Fruit fly (Drosophila melanogaster) whole organism, embryonic: ENCODE measurements around the gene CG9150.

Experiments
- Ada2b ChIP-seq: fragments of 200-800 bp; sonication (Bioruptor generic); IDR thresholded peaks from 2 replicates; pipeline ENCODE4 v1.3.6; 2022; ENCODE audit warnings: missing biosample characterization, missing genetic modification characterization
- Adf1 ChIP-seq: fragments of 200-800 bp; sonication (Bioruptor generic); IDR thresholded peaks from 2 replicates; pipeline ENCODE4 v1.3.6; 2022; ENCODE audit warnings: missing biosample characterization, missing genetic modification characterization
- Atf6 ChIP-seq: fragments of 200-800 bp; sonication (Bioruptor generic); IDR thresholded peaks from 2 replicates; pipeline ENCODE4 v1.3.6; 2022; ENCODE audit warnings: missing biosample characterization, missing genetic modification characterization
- CG10462 ChIP-seq: fragments of 200-800 bp; sonication (Bioruptor generic); optimal IDR thresholded peaks from 2 replicates; lab custom pipeline; 2016; ENCODE audit warnings: missing biosample characterization, missing genetic modification characterization
- CG10959 ChIP-seq: fragments of 200-800 bp; sonication (Bioruptor generic); IDR thresholded peaks from 2 replicates; pipeline ENCODE4 v1.3.6; 2022; ENCODE audit warnings: missing biosample characterization, missing genetic modification characterization
- CG13624 ChIP-seq: fragments of 200-800 bp; sonication (Bioruptor generic); optimal IDR thresholded peaks from 2 replicates; lab custom pipeline; 2016; ENCODE audit warnings: missing biosample characterization, missing genetic modification characterization
- CG14860 ChIP-seq: fragments of 200-800 bp; sonication (Bioruptor generic); IDR thresholded peaks from 3 replicates; pipeline ENCODE4 v1.3.6; 2022; ENCODE audit warnings: missing biosample characterization, missing genetic modification characterization; ENCODE audit not compliant: partially characterized antibody
- CG1529 ChIP-seq: fragments of 200-800 bp; sonication (Bioruptor generic); optimal IDR thresholded peaks from 3 replicates; lab custom pipeline; 2018; ENCODE audit warnings: missing biosample characterization, missing genetic modification characterization
- CG17361 ChIP-seq: fragments of 200-800 bp; sonication (Bioruptor generic); IDR thresholded peaks from 3 replicates; pipeline ENCODE4 v1.3.6; 2022; ENCODE audit warnings: missing biosample characterization, missing genetic modification characterization
- CG1832 ChIP-seq: fragments of 200-800 bp; sonication (Bioruptor generic); optimal IDR thresholded peaks from 2 replicates; lab custom pipeline; 2017; ENCODE audit warnings: missing biosample characterization, mild to moderate bottlenecking, missing genetic modification characterization, inconsistent platforms
- CG2889 ChIP-seq: fragments of 200-800 bp; sonication (Bioruptor generic); IDR thresholded peaks from 3 replicates; pipeline ENCODE4 v1.3.6; 2022; ENCODE audit warnings: missing biosample characterization, missing genetic modification characterization
- CG31365 ChIP-seq: fragments of 200-800 bp; sonication (Bioruptor generic); optimal IDR thresholded peaks from 2 replicates; lab custom pipeline; 2018; ENCODE audit warnings: missing biosample characterization, mild to moderate bottlenecking, missing genetic modification characterization
- CG34376 ChIP-seq: fragments of 200-800 bp; sonication (Bioruptor generic); optimal IDR thresholded peaks from 2 replicates; lab custom pipeline; 2018; ENCODE audit warnings: missing biosample characterization, mild to moderate bottlenecking, missing genetic modification characterization
- CG3995 ChIP-seq: fragments of 200-800 bp; sonication (Bioruptor generic); optimal IDR thresholded peaks from 3 replicates; lab custom pipeline; 2016; ENCODE audit warnings: missing biosample characterization, missing genetic modification characterization
- CG6254 ChIP-seq: fragments of 200-800 bp; sonication (Bioruptor generic); optimal IDR thresholded peaks from 3 replicates; lab custom pipeline; 2017; ENCODE audit warnings: mild to moderate bottlenecking, missing biosample characterization, missing genetic modification reagents, missing genetic modification characterization
- CG6689 ChIP-seq: fragments of 200-800 bp; sonication (Bioruptor generic); IDR thresholded peaks from 2 replicates; pipeline ENCODE4 v1.3.6; 2022; ENCODE audit warnings: missing biosample characterization, missing genetic modification characterization
- CG7987 ChIP-seq: fragments of 200-800 bp; sonication (Bioruptor generic); optimal IDR thresholded peaks from 2 replicates; lab custom pipeline; 2018; ENCODE audit warnings: missing biosample characterization, mild to moderate bottlenecking, missing genetic modification characterization, moderate library complexity
- CG9437 ChIP-seq: fragments of 200-800 bp; sonication (Bioruptor generic); optimal IDR thresholded peaks from 2 replicates; lab custom pipeline; 2018; ENCODE audit warnings: missing biosample characterization, mild to moderate bottlenecking, missing genetic modification characterization
- CG9727 ChIP-seq: fragments of 200-800 bp; sonication (Bioruptor generic); optimal IDR thresholded peaks from 3 replicates; lab custom pipeline; 2017; ENCODE audit warnings: missing biosample characterization, mild to moderate bottlenecking, missing genetic modification characterization
- CG9817 ChIP-seq: fragments of 200-800 bp; sonication (Bioruptor generic); optimal IDR thresholded peaks from 2 replicates; lab custom pipeline; 2018; ENCODE audit warnings: missing biosample characterization, mild to moderate bottlenecking, missing genetic modification characterization, moderate library complexity
- CTCF ChIP-seq: fragments of 200-800 bp; sonication (Bioruptor generic); optimal IDR thresholded peaks from 2 replicates; lab custom pipeline; 2017; ENCODE audit warnings: missing biosample characterization, mild to moderate bottlenecking, missing genetic modification characterization, moderate library complexity
- Dad ChIP-seq: fragments of 200-800 bp; sonication (Bioruptor generic); optimal IDR thresholded peaks from 3 replicates; lab custom pipeline; 2016; ENCODE audit warnings: missing biosample characterization, missing genetic modification characterization
- Dek ChIP-seq: fragments of 200-800 bp; sonication (Bioruptor generic); optimal IDR thresholded peaks from 3 replicates; lab custom pipeline; 2019; ENCODE audit warnings: missing biosample characterization, mild to moderate bottlenecking, missing genetic modification characterization, moderate library complexity
- E2f1 ChIP-seq: fragments of 200-800 bp; sonication (Bioruptor generic); IDR thresholded peaks from 2 replicates; pipeline ENCODE4 v1.3.6; 2022; ENCODE audit warnings: missing biosample characterization, missing genetic modification characterization
- Fer1 ChIP-seq: fragments of 200-800 bp; sonication (Bioruptor generic); optimal IDR thresholded peaks from 2 replicates; lab custom pipeline; 2017; ENCODE audit warnings: missing biosample characterization, mild to moderate bottlenecking, missing genetic modification characterization
- Hmr ChIP-seq: fragments of 200-800 bp; sonication (Bioruptor generic); optimal IDR thresholded peaks from 3 replicates; lab custom pipeline; 2017; ENCODE audit warnings: mild to moderate bottlenecking, missing biosample characterization, missing genetic modification reagents, missing genetic modification characterization
- Hr78 ChIP-seq, 2 experiments: fragments of 200-800 bp in 1 of 2; fragments of >200 bp in 1 of 2; sonication (Bioruptor generic) in 1 of 2; optimal IDR thresholded peaks; 2 replicates each; lab custom pipeline; 2017 to 2019; ENCODE audit warnings: missing biosample characterization in 2 of 2, missing genetic modification characterization in 2 of 2, mild to moderate bottlenecking in 1 of 2, moderate library complexity in 1 of 2
- MBD-R2 ChIP-seq: fragments of 200-800 bp; sonication (Bioruptor generic); IDR thresholded peaks from 2 replicates; pipeline ENCODE4 v1.3.6; 2022; ENCODE audit warnings: missing biosample characterization, missing genetic modification characterization
- Pdp1 ChIP-seq, 2 experiments: fragments of 200-800 bp; sonication (Bioruptor generic); optimal IDR thresholded peaks; 3 replicates each; lab custom pipeline; 2016; ENCODE audit warnings: missing biosample characterization in 2 of 2, missing genetic modification characterization in 2 of 2, mild to moderate bottlenecking in 1 of 2, moderate library complexity in 1 of 2
- Sin3A ChIP-seq: fragments of >200 bp; optimal IDR thresholded peaks from 2 replicates; lab custom pipeline; 2018
- Sox102F ChIP-seq: fragments of 200-800 bp; sonication (Bioruptor generic); optimal IDR thresholded peaks from 2 replicates; lab custom pipeline; 2018; ENCODE audit warnings: missing biosample characterization, mild to moderate bottlenecking, missing genetic modification characterization, moderate library complexity
- Taf1 ChIP-seq: fragments of 200-800 bp; sonication (Bioruptor generic); IDR thresholded peaks from 2 replicates; pipeline ENCODE4 v1.3.6; 2022; ENCODE audit warnings: missing biosample characterization, missing genetic modification characterization
- Vsx1 ChIP-seq: fragments of 200-800 bp; sonication (Bioruptor generic); optimal IDR thresholded peaks from 2 replicates; lab custom pipeline; 2017; ENCODE audit warnings: missing biosample characterization, mild to moderate bottlenecking, missing genetic modification characterization, missing genetic modification reagents
- ab ChIP-seq: fragments of 200-800 bp; sonication (Bioruptor generic); optimal IDR thresholded peaks from 2 replicates; lab custom pipeline; 2016; ENCODE audit warnings: missing biosample characterization, missing genetic modification characterization
- amos ChIP-seq: fragments of 200-800 bp; sonication (Bioruptor generic); IDR thresholded peaks from 2 replicates; pipeline ENCODE4 v1.3.6; 2022; ENCODE audit warnings: missing biosample characterization, missing genetic modification characterization; ENCODE audit not compliant: partially characterized antibody
- grau ChIP-seq: fragments of 200-800 bp; optimal IDR thresholded peaks from 3 replicates; lab custom pipeline; 2019; ENCODE audit warnings: missing biosample characterization, mild to moderate bottlenecking, missing genetic modification characterization, moderate library complexity
- grn ChIP-seq: fragments of 200-800 bp; sonication (Bioruptor generic); optimal IDR thresholded peaks from 3 replicates; lab custom pipeline; 2017; ENCODE audit warnings: missing biosample characterization, missing genetic modification characterization
- kni ChIP-seq: fragments of 200-800 bp; sonication (Bioruptor generic); optimal IDR thresholded peaks from 3 replicates; lab custom pipeline; 2017; ENCODE audit warnings: mild to moderate bottlenecking, missing biosample characterization, missing genetic modification reagents, missing genetic modification characterization
- lilli ChIP-seq: fragments of 200-800 bp; sonication (Bioruptor generic); optimal IDR thresholded peaks from 3 replicates; lab custom pipeline; 2016; ENCODE audit warnings: missing biosample characterization, missing genetic modification characterization
- lov ChIP-seq, 2 experiments: fragments of 200-800 bp in 1 of 2; fragments of >200 bp in 1 of 2; sonication (Bioruptor generic) in 1 of 2; IDR thresholded peaks in 1 of 2; optimal IDR thresholded peaks in 1 of 2; 2 replicates in 1 of 2; 3 replicates in 1 of 2; pipeline versions ENCODE4 v1.3.6 to Lab custom; 2017 to 2022; ENCODE audit warnings: missing biosample characterization in 1 of 2, missing genetic modification characterization in 1 of 2
- mld ChIP-seq: fragments of 200-800 bp; sonication (Bioruptor generic); IDR thresholded peaks from 3 replicates; pipeline ENCODE4 v1.3.6; 2022; ENCODE audit warnings: missing biosample characterization, missing genetic modification characterization; ENCODE audit not compliant: partially characterized antibody
- nerfin-1 ChIP-seq: fragments of 200-800 bp; sonication (Bioruptor generic); optimal IDR thresholded peaks from 3 replicates; lab custom pipeline; 2019; ENCODE audit warnings: missing biosample characterization, mild to moderate bottlenecking, missing genetic modification characterization, moderate library complexity
- nom ChIP-seq: fragments of 200-800 bp; sonication (Bioruptor generic); optimal IDR thresholded peaks from 2 replicates; lab custom pipeline; 2017; ENCODE audit warnings: missing biosample characterization, missing genetic modification characterization, mild to moderate bottlenecking, moderate library complexity, missing genetic modification reagents
- oc ChIP-seq: fragments of 200-800 bp; sonication (Bioruptor generic); optimal IDR thresholded peaks from 2 replicates; lab custom pipeline; 2018; ENCODE audit warnings: missing biosample characterization, mild to moderate bottlenecking, missing genetic modification characterization, moderate library complexity
- pum ChIP-seq: fragments of 200-800 bp; sonication (Bioruptor generic); optimal IDR thresholded peaks from 2 replicates; lab custom pipeline; 2016; ENCODE audit warnings: missing biosample characterization, missing genetic modification characterization
- run ChIP-seq: fragments of 200-800 bp; sonication (Bioruptor generic); optimal IDR thresholded peaks from 3 replicates; lab custom pipeline; 2018; ENCODE audit warnings: missing biosample characterization, mild to moderate bottlenecking, missing genetic modification characterization
- sc ChIP-seq, 3 experiments: fragments of >200 bp in 2 of 3; fragments of 200-800 bp in 1 of 3; sonication (Bioruptor generic) in 1 of 3; optimal IDR thresholded peaks; 2 replicates in 2 of 3; 3 replicates in 1 of 3; lab custom pipeline; 2017; ENCODE audit warnings: mild to moderate bottlenecking in 1 of 3, missing biosample characterization in 1 of 3, missing genetic modification characterization in 1 of 3, missing genetic modification reagents in 1 of 3
- sisA ChIP-seq: fragments of 200-800 bp; sonication (Bioruptor generic); IDR thresholded peaks from 2 replicates; pipeline ENCODE4 v1.3.6; 2022; ENCODE audit warnings: missing biosample characterization, missing genetic modification characterization
- slp2 ChIP-seq: fragments of 200-800 bp; sonication (Bioruptor generic); optimal IDR thresholded peaks from 2 replicates; lab custom pipeline; 2016; ENCODE audit warnings: missing biosample characterization, missing genetic modification characterization
- sr ChIP-seq: fragments of 200-800 bp; sonication (Bioruptor generic); IDR thresholded peaks from 3 replicates; pipeline ENCODE4 v1.3.6; 2022; ENCODE audit warnings: missing biosample characterization, missing genetic modification characterization
- yki ChIP-seq: fragments of >200 bp; optimal IDR thresholded peaks from 3 replicates; lab custom pipeline; 2018

Gene CG9150

DNA sequence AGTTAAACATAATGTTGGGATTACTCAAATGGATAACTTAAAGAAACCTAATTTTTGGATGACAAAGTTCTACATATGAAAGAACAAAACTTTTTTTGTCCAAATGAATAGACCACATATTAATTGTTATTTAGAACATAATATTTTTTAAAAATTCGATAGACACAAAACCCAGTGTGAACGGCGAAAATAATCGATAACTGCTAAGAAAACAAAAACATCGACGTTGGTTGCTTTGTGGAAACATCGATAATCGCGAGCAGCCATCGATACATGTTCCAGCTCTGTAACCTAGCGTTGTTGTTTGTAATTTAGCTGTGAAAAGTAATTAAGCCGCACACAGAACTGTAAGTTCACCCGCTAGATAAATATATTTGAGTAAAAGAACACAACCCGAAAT, 17.8 kb downstream of the CG9150 start, which contains the start of gene CG9135 (continued):
- TF ChIP-seq sisA (no peak), Taf1 (GFP tag; lab: Robert Waterston, UW) (no peak), CG1529 (GFP tag; lab: Kevin White, UChicago) (no peak), CG3995 (peak; percentile 60), CTCF (GFP tag; lab: Kevin White, UChicago) (peak; percentile 2), oc (tag; lab: Kevin White, UChicago) (no peak), lov (optimal IDR thresholded peaks at IDR 0.05; lab: Kevin White, UChicago) (no peak), lov (GFP tag; IDR thresholded peaks at IDR 0.05; lab: Robert Waterston, UW) (no peak), CG1832 (GFP tag; lab: Kevin White, UChicago) (no peak), CG13624 (GFP tag; lab: Kevin White, UChicago) (no peak), Dek (tag; lab: Kevin White, UChicago) (peak; percentile 35), sc (optimal IDR thresholded peaks at IDR 0.05; lab: Kevin White, UChicago) (no peak), sc (GFP tag; optimal IDR thresholded peaks at IDR 0.05; lab: Kevin White, UChicago) (no peak), Atf6 (GFP tag; lab: Robert Waterston, UW) (no peak), Ada2b (GFP tag; lab: Robert Waterston, UW) (no peak), Hr78 (GFP tag; optimal IDR thresholded peaks at IDR 0.05; lab: Kevin White, UChicago) (no peak), CG14860 (GFP tag; lab: Robert Waterston, UW) (peak; percentile 99), Dad (GFP tag; lab: Kevin White, UChicago) (no peak), grau (no peak), nom (GFP tag; lab: Kevin White, UChicago) (no peak), CG9437 (GFP tag; lab: Kevin White, UChicago) (no peak), pum (GFP tag; lab: Kevin White, UChicago) (no peak), amos (GFP tag; lab: Robert Waterston, UW) (peak; percentile 99), Hmr (GFP tag; lab: Kevin White, UChicago) (no peak), ab (GFP tag; lab: Kevin White, UChicago) (no peak), Fer1 (GFP tag; lab: Kevin White, UChicago) (no peak), Sox102F (GFP tag; lab: Kevin White, UChicago) (no peak), sr (GFP tag; lab: Robert Waterston, UW) (no peak), CG2889 (GFP tag; lab: Robert Waterston, UW) (no peak), mld (peak; percentile 99), E2f1 (GFP tag; lab: Robert Waterston, UW) (no peak), CG34376 (GFP tag; lab: Kevin White, UChicago) (no peak), Sin3A (lab: Kevin White, UChicago) (peak; percentile 42), CG10462 (no peak), Adf1 (GFP tag; lab: Robert Waterston, UW) (no peak), run (no peak), CG6254 (peak; percentile 19), CG10959 (no peak), CG6689 (GFP tag; lab: Robert Waterston, UW) (no peak), slp2 (GFP tag; lab: Kevin White, UChicago) (no peak), nerfin-1 (tag; lab: Kevin White, UChicago) (no peak), CG9817 (no peak), yki (no peak), Pdp1 (GFP tag; optimal IDR thresholded peaks at IDR 0.05; lab: Kevin White, UChicago) (no peak), CG9727 (GFP tag; lab: Kevin White, UChicago) (no peak), grn (GFP tag; lab: Kevin White, UChicago) (no peak), CG7987 (GFP tag; lab: Kevin White, UChicago) (no peak), lilli (no peak), kni (GFP tag; lab: Kevin White, UChicago) (no peak), Vsx1 (GFP tag; lab: Kevin White, UChicago) (no peak), CG31365 (tag; lab: Kevin White, UChicago) (no peak), CG17361 (GFP tag; lab: Robert Waterston, UW) (no peak), MBD-R2 (GFP tag; lab: Robert Waterston, UW) (peak; percentile 79)
